Fruit fly (Drosophila melanogaster) whole organism, embryonic: ENCODE measurements around the gene Sf3b3.
A peak's percentile ranks its signal among the peaks of the same experiment; 100 is the strongest.

Source experiments
- Asciz ChIP-seq: fragments of 200-800 bp; sonication (Bioruptor generic); optimal IDR thresholded peaks from 2 replicates; lab custom pipeline; 2017; ENCODE audit warnings: missing biosample characterization, mild to moderate bottlenecking, missing genetic modification characterization, missing genetic modification reagents
- B-H2 ChIP-seq: fragments of 200-800 bp; sonication (Bioruptor generic); optimal IDR thresholded peaks from 2 replicates; lab custom pipeline; 2018; ENCODE audit warnings: missing biosample characterization, mild to moderate bottlenecking, missing genetic modification characterization
- Bgb ChIP-seq: fragments of 200-800 bp; sonication (Bioruptor generic); IDR thresholded peaks from 2 replicates; pipeline ENCODE4 v1.3.6; 2022; ENCODE audit warnings: missing biosample characterization, missing genetic modification characterization; ENCODE audit not compliant: partially characterized antibody
- Blimp-1 ChIP-seq: fragments of 200-800 bp; sonication (Bioruptor generic); optimal IDR thresholded peaks from 3 replicates; lab custom pipeline; 2018; ENCODE audit warnings: missing biosample characterization, missing genetic modification characterization, mild to moderate bottlenecking, moderate library complexity, missing genetic modification reagents
- CG10959 ChIP-seq: fragments of 200-800 bp; sonication (Bioruptor generic); IDR thresholded peaks from 2 replicates; pipeline ENCODE4 v1.3.6; 2022; ENCODE audit warnings: missing biosample characterization, missing genetic modification characterization
- CG10979 ChIP-seq: fragments of 200-800 bp; sonication (Bioruptor generic); optimal IDR thresholded peaks from 2 replicates; lab custom pipeline; 2018; ENCODE audit warnings: missing biosample characterization, mild to moderate bottlenecking, missing genetic modification characterization, moderate library complexity
- CG11093 ChIP-seq: fragments of 200-800 bp; sonication (Bioruptor generic); IDR thresholded peaks from 3 replicates; pipeline ENCODE4 v1.3.6; 2022; ENCODE audit warnings: missing biosample characterization, missing genetic modification characterization
- CG11247 ChIP-seq: fragments of 200-800 bp; sonication (Bioruptor generic); IDR thresholded peaks from 2 replicates; pipeline ENCODE4 v1.3.6; 2022; ENCODE audit warnings: missing biosample characterization, missing genetic modification characterization
- CG12155 ChIP-seq: fragments of 200-800 bp; sonication (Bioruptor generic); optimal IDR thresholded peaks from 3 replicates; lab custom pipeline; 2016; ENCODE audit warnings: missing biosample characterization, missing genetic modification characterization
- CG12236 ChIP-seq: fragments of 200-800 bp; sonication (Bioruptor generic); optimal IDR thresholded peaks from 2 replicates; lab custom pipeline; 2016; ENCODE audit warnings: missing biosample characterization, missing genetic modification characterization
- CG12299 ChIP-seq: fragments of 200-800 bp; sonication (Bioruptor generic); optimal IDR thresholded peaks from 2 replicates; lab custom pipeline; 2018; ENCODE audit warnings: missing biosample characterization, mild to moderate bottlenecking, missing genetic modification characterization
- CG1602 ChIP-seq: fragments of 200-800 bp; sonication (Bioruptor generic); optimal IDR thresholded peaks from 3 replicates; lab custom pipeline; 2016; ENCODE audit warnings: missing biosample characterization, missing genetic modification characterization
- CG16813 ChIP-seq: fragments of 200-800 bp; sonication (Bioruptor generic); IDR thresholded peaks from 3 replicates; pipeline ENCODE4 v1.3.6; 2022; ENCODE audit warnings: missing biosample characterization, missing genetic modification characterization; ENCODE audit not compliant: partially characterized antibody
- CG18262 ChIP-seq: fragments of 200-800 bp; optimal IDR thresholded peaks from 3 replicates; lab custom pipeline; 2019; ENCODE audit warnings: missing biosample characterization, mild to moderate bottlenecking, missing genetic modification characterization, moderate library complexity
- CG1832 ChIP-seq: fragments of 200-800 bp; sonication (Bioruptor generic); optimal IDR thresholded peaks from 2 replicates; lab custom pipeline; 2017; ENCODE audit warnings: missing biosample characterization, mild to moderate bottlenecking, missing genetic modification characterization, inconsistent platforms
- CG18764 ChIP-seq: fragments of 200-800 bp; sonication (Bioruptor generic); optimal IDR thresholded peaks from 3 replicates; lab custom pipeline; 2016; ENCODE audit warnings: missing biosample characterization, missing genetic modification characterization
- CG2202 ChIP-seq: fragments of 200-800 bp; sonication (Bioruptor generic); optimal IDR thresholded peaks from 2 replicates; lab custom pipeline; 2018; ENCODE audit warnings: missing biosample characterization, mild to moderate bottlenecking, missing genetic modification characterization
- CG2875 ChIP-seq: fragments of 200-800 bp; sonication (Bioruptor generic); optimal IDR thresholded peaks from 2 replicates; lab custom pipeline; 2017; ENCODE audit warnings: missing biosample characterization, mild to moderate bottlenecking, missing genetic modification characterization, missing genetic modification reagents
- CG3163 ChIP-seq: fragments of 200-800 bp; sonication (Bioruptor generic); optimal IDR thresholded peaks from 3 replicates; lab custom pipeline; 2016; ENCODE audit warnings: missing biosample characterization, missing genetic modification characterization
- CG3838 ChIP-seq: fragments of 200-800 bp; sonication (Bioruptor generic); optimal IDR thresholded peaks from 3 replicates; lab custom pipeline; 2016; ENCODE audit warnings: missing biosample characterization, missing genetic modification characterization
- CG4820 ChIP-seq: fragments of 200-800 bp; sonication (Bioruptor generic); optimal IDR thresholded peaks from 3 replicates; lab custom pipeline; 2016; ENCODE audit warnings: missing biosample characterization, missing genetic modification characterization
- CG6689 ChIP-seq: fragments of 200-800 bp; sonication (Bioruptor generic); IDR thresholded peaks from 2 replicates; pipeline ENCODE4 v1.3.6; 2022; ENCODE audit warnings: missing biosample characterization, missing genetic modification characterization
- CG8765 ChIP-seq: fragments of 200-800 bp; sonication (Bioruptor generic); IDR thresholded peaks from 2 replicates; pipeline ENCODE4 v1.3.6; 2022; ENCODE audit warnings: missing biosample characterization, missing genetic modification characterization
- Camta ChIP-seq: fragments of 200-800 bp; sonication (Bioruptor generic); optimal IDR thresholded peaks from 2 replicates; lab custom pipeline; 2016; ENCODE audit warnings: missing biosample characterization, missing genetic modification characterization
- Fer1 ChIP-seq: fragments of 200-800 bp; sonication (Bioruptor generic); optimal IDR thresholded peaks from 2 replicates; lab custom pipeline; 2017; ENCODE audit warnings: missing biosample characterization, mild to moderate bottlenecking, missing genetic modification characterization
- Hand ChIP-seq: fragments of 200-800 bp; sonication (Bioruptor generic); optimal IDR thresholded peaks from 2 replicates; lab custom pipeline; 2017; ENCODE audit warnings: mild to moderate bottlenecking, missing biosample characterization, missing genetic modification reagents, missing genetic modification characterization
- HmgZ ChIP-seq: fragments of 200-800 bp; sonication (Bioruptor generic); optimal IDR thresholded peaks from 2 replicates; lab custom pipeline; 2018; ENCODE audit warnings: missing biosample characterization, mild to moderate bottlenecking, missing genetic modification characterization
- Optix ChIP-seq: fragments of 200-800 bp; sonication (Bioruptor generic); IDR thresholded peaks from 3 replicates; pipeline ENCODE4 v1.3.6; 2022; ENCODE audit warnings: missing biosample characterization, missing genetic modification characterization
- Ravus ChIP-seq: fragments of 200-800 bp; sonication (Bioruptor generic); IDR thresholded peaks from 2 replicates; pipeline ENCODE4 v1.3.6; 2022; ENCODE audit warnings: missing biosample characterization, missing genetic modification characterization
- Ssrp ChIP-seq: fragments of 200-800 bp; sonication (Bioruptor generic); optimal IDR thresholded peaks from 2 replicates; lab custom pipeline; 2018; ENCODE audit warnings: missing biosample characterization, mild to moderate bottlenecking, missing genetic modification characterization, moderate library complexity
- Xrp1 ChIP-seq: fragments of 200-800 bp; sonication (Bioruptor generic); IDR thresholded peaks from 2 replicates; pipeline ENCODE4 v1.3.6; 2022; ENCODE audit warnings: missing biosample characterization, missing genetic modification characterization
- YL-1 ChIP-seq: fragments of 200-800 bp; sonication (Bioruptor generic); optimal IDR thresholded peaks from 3 replicates; lab custom pipeline; 2017; ENCODE audit warnings: missing biosample characterization, mild to moderate bottlenecking, missing genetic modification characterization
- ase ChIP-seq: fragments of 200-800 bp; sonication (Bioruptor generic); IDR thresholded peaks from 3 replicates; pipeline ENCODE4 v1.3.6; 2022; ENCODE audit warnings: missing biosample characterization, missing genetic modification characterization
- ato ChIP-seq: fragments of 200-800 bp; sonication (Bioruptor generic); IDR thresholded peaks from 2 replicates; pipeline ENCODE4 v1.3.6; 2022; ENCODE audit warnings: missing biosample characterization, missing genetic modification characterization; ENCODE audit not compliant: partially characterized antibody
- ci ChIP-seq: fragments of 200-800 bp; sonication (Bioruptor generic); IDR thresholded peaks from 3 replicates; pipeline ENCODE4 v1.3.6; 2022; ENCODE audit warnings: missing biosample characterization, missing genetic modification characterization
- corto ChIP-seq: fragments of 200-800 bp; sonication (Bioruptor generic); optimal IDR thresholded peaks from 2 replicates; lab custom pipeline; 2016; ENCODE audit warnings: missing biosample characterization, mild to moderate bottlenecking, missing genetic modification characterization, moderate library complexity
- gce ChIP-seq: fragments of 200-800 bp; sonication (Bioruptor generic); IDR thresholded peaks from 3 replicates; pipeline ENCODE4 v1.3.6; 2022; ENCODE audit warnings: missing biosample characterization, missing genetic modification characterization
- gcm ChIP-seq: fragments of 200-800 bp; sonication (Bioruptor generic); optimal IDR thresholded peaks from 2 replicates; lab custom pipeline; 2019; ENCODE audit warnings: missing biosample characterization, mild to moderate bottlenecking, missing genetic modification characterization, moderate library complexity
- grau ChIP-seq: fragments of 200-800 bp; optimal IDR thresholded peaks from 3 replicates; lab custom pipeline; 2019; ENCODE audit warnings: missing biosample characterization, mild to moderate bottlenecking, missing genetic modification characterization, moderate library complexity
- gsb ChIP-seq: fragments of 200-800 bp; sonication (Bioruptor generic); IDR thresholded peaks from 2 replicates; pipeline ENCODE4 v1.3.6; 2022; ENCODE audit warnings: missing biosample characterization, missing genetic modification characterization
- gt ChIP-seq: fragments of 200-800 bp; sonication (Bioruptor generic); IDR thresholded peaks from 2 replicates; pipeline ENCODE4 v1.3.6; 2022; ENCODE audit warnings: missing biosample characterization, missing genetic modification characterization
- hkb ChIP-seq, 2 experiments: fragments of 200-800 bp in 1 of 2; fragments of >200 bp in 1 of 2; sonication (Bioruptor generic) in 1 of 2; IDR thresholded peaks in 1 of 2; optimal IDR thresholded peaks in 1 of 2; 2 replicates each; pipeline versions ENCODE4 v1.3.6 to Lab custom; 2017 to 2022; ENCODE audit warnings: missing biosample characterization in 1 of 2, missing genetic modification characterization in 1 of 2
- kni ChIP-seq: fragments of 200-800 bp; sonication (Bioruptor generic); optimal IDR thresholded peaks from 3 replicates; lab custom pipeline; 2017; ENCODE audit warnings: mild to moderate bottlenecking, missing biosample characterization, missing genetic modification reagents, missing genetic modification characterization
- lbe ChIP-seq: fragments of 200-800 bp; sonication (Bioruptor generic); optimal IDR thresholded peaks from 2 replicates; lab custom pipeline; 2016; ENCODE audit warnings: missing biosample characterization, mild to moderate bottlenecking, missing genetic modification characterization
- odd ChIP-seq: fragments of 200-800 bp; sonication (Bioruptor generic); optimal IDR thresholded peaks from 2 replicates; lab custom pipeline; 2017; ENCODE audit warnings: missing biosample characterization, mild to moderate bottlenecking, missing genetic modification characterization
- org-1 ChIP-seq: fragments of 200-800 bp; sonication (Bioruptor generic); optimal IDR thresholded peaks from 2 replicates; lab custom pipeline; 2017; ENCODE audit warnings: missing biosample characterization, missing genetic modification characterization
- phol ChIP-seq: fragments of 200-800 bp; sonication (Bioruptor generic); optimal IDR thresholded peaks from 3 replicates; lab custom pipeline; 2018; ENCODE audit warnings: missing biosample characterization, mild to moderate bottlenecking, missing genetic modification characterization, moderate library complexity
- sisA ChIP-seq: fragments of 200-800 bp; sonication (Bioruptor generic); IDR thresholded peaks from 2 replicates; pipeline ENCODE4 v1.3.6; 2022; ENCODE audit warnings: missing biosample characterization, missing genetic modification characterization
- trem ChIP-seq: fragments of 200-800 bp; optimal IDR thresholded peaks from 3 replicates; lab custom pipeline; 2019; ENCODE audit warnings: missing biosample characterization, mild to moderate bottlenecking, missing genetic modification characterization, moderate library complexity

Gene Sf3b3

DNA sequence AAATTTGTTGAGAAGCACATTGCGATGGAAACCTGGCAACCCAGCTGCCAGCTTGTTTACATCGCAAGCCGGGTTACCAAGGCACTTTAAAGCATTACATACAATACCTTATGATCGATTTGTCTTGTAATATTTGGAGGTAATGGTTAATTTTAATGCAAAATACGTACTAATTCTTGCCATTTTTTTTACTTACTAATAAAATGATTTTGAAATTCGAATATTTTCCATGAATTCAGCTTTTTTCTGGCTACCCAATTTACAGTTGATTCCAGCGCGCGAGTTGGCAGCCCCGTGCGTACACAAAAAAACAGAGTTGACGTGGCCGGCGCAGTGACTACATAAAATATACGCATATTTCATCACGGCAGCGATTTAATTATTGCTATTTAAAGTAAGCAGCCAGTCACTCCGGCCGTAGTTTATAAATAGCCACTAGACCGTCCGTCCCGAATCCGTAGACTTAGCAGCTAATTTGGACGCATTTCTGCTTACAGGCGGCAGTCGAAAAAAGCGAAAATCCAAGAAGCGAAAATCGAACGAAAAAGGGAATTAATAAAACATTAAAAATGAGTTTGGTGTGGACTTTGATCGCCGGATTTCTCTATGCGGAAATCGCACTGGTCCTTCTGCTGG lies 4.5 kb upstream of the Sf3b3 start, which contains the start of the genes CG13901 and CG13887 (continued):
- TF ChIP-seq CG12236 (GFP tag; lab: Kevin White, UChicago) (peak; percentile 75), Camta (peak; percentile 93), odd (GFP tag; lab: Kevin White, UChicago) (no peak), CG3163 (GFP tag; lab: Kevin White, UChicago) (peak; percentile 84), lbe (peak; percentile 84), Xrp1 (GFP tag; lab: Robert Waterston, UW) (peak; percentile 90), gce (GFP tag; lab: Robert Waterston, UW) (peak; percentile 71; the same call in 2 of the 3 replicates), kni (peak; percentile 54), CG8765 (GFP tag; lab: Robert Waterston, UW) (peak; percentile 54), CG2202 (peak; percentile 78), YL-1 (peak; percentile 97), CG10959 (peak; percentile 69), sisA (peak; percentile 86), CG11093 (GFP tag; lab: Robert Waterston, UW) (peak; percentile 78), Ravus (peak; percentile 6; the same call in 1 of the 2 replicates), hkb (optimal IDR thresholded peaks at IDR 0.05; lab: Kevin White, UChicago) (peak; percentile 88), hkb (GFP tag; IDR thresholded peaks at IDR 0.05; lab: Robert Waterston, UW) (peak; percentile 81), HmgZ (tag; lab: Kevin White, UChicago) (peak; percentile 97), gt (GFP tag; lab: Robert Waterston, UW) (0 out of 2 replicates have a peak, but pooled peaks have one; percentile 40), phol (tag; lab: Kevin White, UChicago) (peak; percentile 93), CG3838 (GFP tag; lab: Kevin White, UChicago) (peak; percentile 63), CG18262 (tag; lab: Kevin White, UChicago) (peak; percentile 88), Blimp-1 (peak; percentile 88), B-H2 (GFP tag; lab: Kevin White, UChicago) (peak; percentile 93), CG12155 (GFP tag; lab: Kevin White, UChicago) (peak; percentile 91), CG6689 (peak; percentile 87), Bgb (no peak), corto (GFP tag; lab: Kevin White, UChicago) (peak; percentile 62), CG11247 (GFP tag; lab: Robert Waterston, UW) (peak; percentile 82), Hand (peak; percentile 65), trem (peak; percentile 100), ase (peak; percentile 82), ato (GFP tag; lab: Robert Waterston, UW) (no peak), CG1602 (GFP tag; lab: Kevin White, UChicago) (peak; percentile 88), CG16813 (0 out of 3 replicates have a peak, but pooled peaks have one; percentile 32), CG2875 (peak; percentile 73), gsb (peak; percentile 54; the same call in 1 of the 2 replicates), CG1832 (GFP tag; lab: Kevin White, UChicago) (no peak), org-1 (peak; percentile 80), ci (GFP tag; lab: Robert Waterston, UW) (peak; percentile 86), Fer1 (GFP tag; lab: Kevin White, UChicago) (peak; percentile 91), Ssrp (tag; lab: Kevin White, UChicago) (peak; percentile 88), Asciz (GFP tag; lab: Kevin White, UChicago) (peak; percentile 69), gcm (peak; percentile 83), CG4820 (GFP tag; lab: Kevin White, UChicago) (peak; percentile 91), CG10979 (tag; lab: Kevin White, UChicago) (peak; percentile 87), grau (tag; lab: Kevin White, UChicago) (peak; percentile 88), Optix (GFP tag; lab: Robert Waterston, UW) (peak; percentile 78), CG12299 (tag; lab: Kevin White, UChicago) (peak; percentile 87), CG18764 (GFP tag; lab: Kevin White, UChicago) (peak; percentile 87)
